Fruit fly (Drosophila melanogaster) Kc167 (cell line): Measurements from ENCODE around the gene Kaz1-ORFB.

ENCODE experiments used
- Myc ChIP-seq: fragments of >200 bp; optimal IDR thresholded peaks from 2 replicates; lab custom pipeline; 2017; ENCODE audit warnings: missing external identifiers
- h ChIP-seq: fragments of >200 bp; optimal IDR thresholded peaks from 3 replicates; lab custom pipeline; 2018; ENCODE audit warnings: missing external identifiers

- TF ChIP-seq h (no peak), Myc (no peak)
These were observed 17.9 kb downstream of the Kaz1-ORFB start for dm6 chr3L:234337-234736.
